Worm (Caenorhabditis elegans) whole organism, mixed stage, embryonic: Measurements from ENCODE around the gene K09E9.7.

Experiments used
- bed-3 ChIP-seq: fragments of 200-800 bp; sonication (Bioruptor generic); optimal IDR thresholded peaks from 3 replicates; lab custom pipeline; 2018; ENCODE audit warnings: mild to moderate bottlenecking, missing genetic modification characterization, moderate library complexity, missing compliant biosample characterization
- blmp-1 ChIP-seq: fragments of 150-350 bp; optimal IDR thresholded peaks from 2 replicates; lab custom pipeline; 2014; ENCODE audit warnings: missing biosample characterization, missing genetic modification characterization
- elt-3 ChIP-seq: fragments of 150-350 bp; optimal IDR thresholded peaks from 2 replicates; lab custom pipeline; 2014; ENCODE audit warnings: missing biosample characterization, missing genetic modification characterization
- lin-32 ChIP-seq: fragments of 200-800 bp; sonication (Bioruptor generic); optimal IDR thresholded peaks from 2 replicates; lab custom pipeline; 2018; ENCODE audit warnings: mild to moderate bottlenecking, missing genetic modification characterization, missing compliant biosample characterization
- lsy-2 ChIP-seq: fragments of 150-350 bp; optimal IDR thresholded peaks from 2 replicates; lab custom pipeline; 2014; ENCODE audit warnings: missing biosample characterization, missing genetic modification characterization
- nhr-12 ChIP-seq: fragments of 150-350 bp; optimal IDR thresholded peaks from 2 replicates; lab custom pipeline; 2014; ENCODE audit warnings: missing biosample characterization, missing genetic modification characterization
- nhr-28 ChIP-seq: fragments of 150-350 bp; optimal IDR thresholded peaks from 2 replicates; lab custom pipeline; 2014; ENCODE audit warnings: missing biosample characterization, missing genetic modification characterization
- nhr-76 ChIP-seq: sonication (generic microtip); optimal IDR thresholded peaks from 2 replicates; lab custom pipeline; 2017; ENCODE audit warnings: missing biosample characterization, missing genetic modification characterization
- unc-62 ChIP-seq: fragments of 150-350 bp; optimal IDR thresholded peaks from 2 replicates; lab custom pipeline; 2014; ENCODE audit warnings: missing biosample characterization, missing genetic modification reagents, missing genetic modification characterization
- ztf-11 ChIP-seq: fragments of 150-350 bp; optimal IDR thresholded peaks from 2 replicates; lab custom pipeline; 2014; ENCODE audit warnings: missing biosample characterization, missing genetic modification characterization

DNA sequence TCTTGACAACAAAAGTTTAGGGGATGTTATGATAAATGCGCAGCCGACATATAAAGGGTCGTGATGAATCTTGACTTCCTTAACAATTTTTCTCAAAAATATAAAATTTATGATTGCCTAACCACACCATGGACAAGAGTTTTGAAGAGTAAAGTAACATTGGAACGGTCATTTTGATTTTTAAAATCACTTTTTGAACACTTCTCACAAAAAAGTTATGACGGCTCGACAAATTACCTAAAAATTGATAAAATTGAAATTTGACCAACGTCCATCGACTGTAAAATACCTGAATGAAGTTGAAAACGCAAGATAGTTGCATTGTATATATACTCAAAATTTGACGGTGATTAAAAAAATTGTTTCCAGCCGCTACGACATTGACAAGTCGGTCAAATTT, 11.8 kb upstream of the K09E9.7 start:
- TF ChIP-seq ztf-11 (no peak), blmp-1 (tag; lab: Kevin White, UChicago) (no peak), bed-3 (GFP tag; lab: Kevin White, UChicago) (no peak), nhr-12 (tag; lab: Kevin White, UChicago) (no peak), nhr-28 (tag; lab: Kevin White, UChicago) (no peak), unc-62 (GFP tag; lab: Kevin White, UChicago) (no peak), elt-3 (tag; lab: Kevin White, UChicago) (no peak), nhr-76 (tag; lab: Kevin White, UChicago) (no peak), lin-32 (GFP tag; lab: Kevin White, UChicago) (no peak), lsy-2 (tag; lab: Kevin White, UChicago) (no peak)
